Fruit fly (Drosophila melanogaster): ENCODE results near the gene Con.

Gene Con

DNA sequence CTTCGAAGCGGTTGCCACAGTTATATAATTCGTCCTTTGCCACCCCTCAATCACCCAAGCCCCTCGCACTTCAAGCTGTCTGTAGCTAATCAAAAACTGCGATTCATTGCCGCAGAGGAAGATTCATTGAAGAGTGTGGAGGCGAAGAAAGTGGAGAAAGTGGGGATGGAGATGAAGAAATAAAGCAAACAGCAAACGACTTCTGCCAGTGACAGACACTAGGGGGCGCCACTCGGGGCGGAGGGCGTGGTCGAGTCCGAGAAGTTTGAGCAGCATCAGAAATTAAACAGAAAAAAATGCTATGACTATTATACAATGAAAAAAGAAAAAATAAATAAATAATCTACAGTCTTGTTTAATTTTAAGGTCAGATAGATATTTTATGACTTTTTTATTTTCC is 100.8 kb downstream of the Con start:
- TF ChIP-seq Clk (GFP tag; optimal IDR thresholded peaks at IDR 0.05) (no peak), cic (GFP tag; optimal IDR thresholded peaks at IDR 0.05) (no peak), CG7101 (tag; optimal IDR thresholded peaks at IDR 0.05) (no peak), CG5204 (GFP tag; optimal IDR thresholded peaks at IDR 0.05) (no peak), CG12768 (GFP tag; optimal IDR thresholded peaks at IDR 0.05) (no peak), bab1 (GFP tag; optimal IDR thresholded peaks at IDR 0.05) (no peak), CG14711 (tag; optimal IDR thresholded peaks at IDR 0.05) (no peak), CG33017 (tag; optimal IDR thresholded peaks at IDR 0.05) (no peak), CG1620 (GFP tag; optimal IDR thresholded peaks at IDR 0.05) (no peak)

- TF ChIP-seq pad (GFP tag; optimal IDR thresholded peaks at IDR 0.05) (no peak), kay (GFP tag; ENCODE audit: borderline replicate concordance) (no peak), CG33017 (tag; optimal IDR thresholded peaks at IDR 0.05) (no peak)
Observed at dm6 chr3L:4976059-4976823, 102.6 kb downstream of the Con start.

DNA sequence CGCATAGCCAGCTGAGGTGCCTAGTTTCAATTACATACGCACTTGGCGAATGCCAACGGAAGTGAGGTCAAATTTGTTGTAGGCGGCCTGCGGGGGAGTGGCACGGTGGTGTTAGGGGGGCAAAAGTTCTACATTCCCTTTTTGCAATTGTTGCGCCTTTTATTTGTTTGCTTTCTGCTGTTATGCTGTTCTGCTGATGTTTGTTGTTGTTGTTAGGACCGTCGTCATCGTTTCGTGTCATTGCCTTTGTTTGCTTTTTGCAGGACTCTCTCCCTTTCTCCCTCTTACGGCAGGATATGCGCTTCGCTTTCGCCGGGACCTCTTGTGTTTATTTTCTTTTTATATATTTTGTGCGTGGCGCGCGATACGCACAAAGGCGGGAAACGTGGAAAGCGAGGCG is 109.5 kb downstream of the Con start:
- TF ChIP-seq CG1620 (GFP tag; optimal IDR thresholded peaks at IDR 0.05) (no peak), CG7101 (tag; optimal IDR thresholded peaks at IDR 0.05) (no peak), toe (GFP tag; optimal IDR thresholded peaks at IDR 0.05) (no peak), cic (GFP tag; optimal IDR thresholded peaks at IDR 0.05) (no peak)

dm6 chr3L:4966749-4967148 is 112.1 kb downstream of the Con start:
- TF ChIP-seq CG14711 (tag; optimal IDR thresholded peaks at IDR 0.05) (no peak), cic (GFP tag; optimal IDR thresholded peaks at IDR 0.05) (no peak), kay (GFP tag; ENCODE audit: borderline replicate concordance) (no peak), toe (GFP tag; optimal IDR thresholded peaks at IDR 0.05) (no peak), Hr96 (GFP tag; optimal IDR thresholded peaks at IDR 0.05) (no peak)

- TF ChIP-seq Clk (GFP tag; optimal IDR thresholded peaks at IDR 0.05) (no peak), CG33017 (tag; optimal IDR thresholded peaks at IDR 0.05) (no peak), CG12768 (GFP tag; optimal IDR thresholded peaks at IDR 0.05) (no peak), CG7101 (tag; optimal IDR thresholded peaks at IDR 0.05) (no peak), CG5204 (GFP tag; optimal IDR thresholded peaks at IDR 0.05) (no peak), cic (GFP tag; optimal IDR thresholded peaks at IDR 0.05) (no peak), tj (GFP tag; optimal IDR thresholded peaks at IDR 0.05) (no peak), cnc (optimal IDR thresholded peaks at IDR 0.05) (no peak), ovo (GFP tag; optimal IDR thresholded peaks at IDR 0.05) (no peak), CG7045 (GFP tag; optimal IDR thresholded peaks at IDR 0.05) (no peak)
Observed at dm6 chr3L:4929781-4930180, 149.1 kb downstream of the Con start.

dm6 chr3L:4924612-4925011 is 154.2 kb downstream of the Con start:
- no peak for TF ChIP-seq CG33017 (tag; optimal IDR thresholded peaks at IDR 0.05)

dm6 chr3L:4920935-4921334 is 157.9 kb downstream of the Con start:
- no peak for TF ChIP-seq tj (GFP tag; optimal IDR thresholded peaks at IDR 0.05)
- TF ChIP-seq CG7101 (tag; optimal IDR thresholded peaks at IDR 0.05): no peak
- no peak for TF ChIP-seq CG11617 (GFP tag; optimal IDR thresholded peaks at IDR 0.05)
- TF ChIP-seq Mnt (GFP tag; optimal IDR thresholded peaks at IDR 0.05): no peak

dm6 chr3L:4910068-4910467 is 168.8 kb downstream of the Con start, which contains the start of gene Rh50:
Gene Rh50 (plus strand): TSS chr3L:4910368.
- TF ChIP-seq Hr96 (GFP tag; optimal IDR thresholded peaks at IDR 0.05): no peak
- TF ChIP-seq CG11617 (GFP tag; optimal IDR thresholded peaks at IDR 0.05): no peak
- TF ChIP-seq tj (GFP tag; optimal IDR thresholded peaks at IDR 0.05): no peak
- no peak for TF ChIP-seq Crg-1 (GFP tag; optimal IDR thresholded peaks at IDR 0.05)
- TF ChIP-seq cic (GFP tag; optimal IDR thresholded peaks at IDR 0.05): no peak
- no peak for TF ChIP-seq kay (GFP tag; ENCODE audit: borderline replicate concordance)
- no peak for TF ChIP-seq CG12768 (GFP tag; optimal IDR thresholded peaks at IDR 0.05)
- no peak for TF ChIP-seq Clk (GFP tag; optimal IDR thresholded peaks at IDR 0.05)
- TF ChIP-seq CG5204 (GFP tag; optimal IDR thresholded peaks at IDR 0.05): no peak
- TF ChIP-seq pad (GFP tag; optimal IDR thresholded peaks at IDR 0.05): no peak
- TF ChIP-seq toe (GFP tag; optimal IDR thresholded peaks at IDR 0.05): no peak
- no peak for TF ChIP-seq ovo (GFP tag; optimal IDR thresholded peaks at IDR 0.05)
